Worm (Caenorhabditis elegans) whole organism, late embryonic: ENCODE measurements around the gene nhr-261.

Source experiments
- rnt-1 ChIP-seq: sonication (generic microtip); optimal IDR thresholded peaks from 2 replicates; lab custom pipeline; 2016; ENCODE audit warnings: missing genetic modification characterization, missing compliant biosample characterization
- tbx-7 ChIP-seq: sonication (generic microtip); optimal IDR thresholded peaks from 2 replicates; lab custom pipeline; 2016; ENCODE audit warnings: missing genotype, missing genetic modification characterization, missing compliant biosample characterization
- unc-42 ChIP-seq: sonication (generic microtip); optimal IDR thresholded peaks from 2 replicates; lab custom pipeline; 2016; ENCODE audit warnings: missing genotype, missing genetic modification characterization, missing compliant biosample characterization
- unc-55 ChIP-seq: sonication (generic microtip); optimal IDR thresholded peaks from 2 replicates; lab custom pipeline; 2017; ENCODE audit warnings: missing biosample characterization, missing genetic modification reagents, missing genetic modification characterization

DNA sequence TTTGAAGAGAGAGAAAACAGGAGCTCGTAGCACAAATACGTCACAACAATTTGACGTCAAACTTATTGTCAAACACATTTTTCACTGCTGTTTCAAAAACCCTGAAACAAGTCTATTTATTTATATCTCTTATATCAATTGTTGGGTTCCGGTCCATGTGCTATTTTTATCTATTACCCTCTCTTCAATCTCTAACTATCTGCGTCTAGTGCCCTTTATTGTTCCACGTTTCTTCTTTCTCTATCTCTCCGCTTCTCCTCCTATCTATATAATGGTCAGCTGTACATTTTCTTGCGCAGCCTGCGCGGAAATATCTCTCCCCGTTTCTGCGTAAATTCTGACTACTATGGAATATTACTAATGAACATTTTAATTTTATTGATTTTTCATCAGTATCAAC is 32.4 kb upstream of the nhr-261 start:
- TF ChIP-seq unc-42 (tag; lab: Kevin White, UChicago): peak; percentile 59
- no peak for TF ChIP-seq rnt-1 (tag; lab: Kevin White, UChicago)
- TF ChIP-seq tbx-7 (tag; lab: Kevin White, UChicago): no peak
- TF ChIP-seq unc-55 (GFP tag; lab: Kevin White, UChicago): peak; percentile 27
